Fruit fly (Drosophila melanogaster) whole organism, embryonic: ENCODE measurements around the gene CG32075.
A peak's percentile ranks its signal among the peaks of the same experiment; 100 is the strongest.

Experiments used
- Ada2b ChIP-seq: fragments of 200-800 bp; sonication (Bioruptor generic); IDR thresholded peaks from 2 replicates; pipeline ENCODE4 v1.3.6; 2022; ENCODE audit warnings: missing biosample characterization, missing genetic modification characterization
- CG10462 ChIP-seq: fragments of 200-800 bp; sonication (Bioruptor generic); optimal IDR thresholded peaks from 2 replicates; lab custom pipeline; 2016; ENCODE audit warnings: missing biosample characterization, missing genetic modification characterization
- CG12104 ChIP-seq: fragments of 200-800 bp; sonication (Bioruptor generic); optimal IDR thresholded peaks from 3 replicates; lab custom pipeline; 2016; ENCODE audit warnings: missing biosample characterization, missing genetic modification characterization
- CG12236 ChIP-seq: fragments of 200-800 bp; sonication (Bioruptor generic); optimal IDR thresholded peaks from 2 replicates; lab custom pipeline; 2016; ENCODE audit warnings: missing biosample characterization, missing genetic modification characterization
- CG13287 ChIP-seq: fragments of 200-800 bp; sonication (Bioruptor generic); IDR thresholded peaks from 2 replicates; pipeline ENCODE4 v1.3.6; 2022; ENCODE audit warnings: missing biosample characterization, missing genetic modification characterization; ENCODE audit not compliant: partially characterized antibody
- CG14710 ChIP-seq: fragments of 200-800 bp; sonication (Bioruptor generic); optimal IDR thresholded peaks from 3 replicates; lab custom pipeline; 2019; ENCODE audit warnings: missing biosample characterization, mild to moderate bottlenecking, missing genetic modification characterization, moderate library complexity
- CG16863 ChIP-seq: fragments of 200-800 bp; sonication (Bioruptor generic); optimal IDR thresholded peaks from 3 replicates; lab custom pipeline; 2016; ENCODE audit warnings: missing biosample characterization, missing genetic modification characterization
- CG17361 ChIP-seq: fragments of 200-800 bp; sonication (Bioruptor generic); IDR thresholded peaks from 3 replicates; pipeline ENCODE4 v1.3.6; 2022; ENCODE audit warnings: missing biosample characterization, missing genetic modification characterization
- CG18262 ChIP-seq: fragments of 200-800 bp; optimal IDR thresholded peaks from 3 replicates; lab custom pipeline; 2019; ENCODE audit warnings: missing biosample characterization, mild to moderate bottlenecking, missing genetic modification characterization, moderate library complexity
- CG18619 ChIP-seq: fragments of 200-800 bp; sonication (Bioruptor generic); optimal IDR thresholded peaks from 3 replicates; lab custom pipeline; 2017; ENCODE audit warnings: missing biosample characterization, mild to moderate bottlenecking, missing genetic modification characterization
- CG3065 ChIP-seq: fragments of 200-800 bp; sonication (Bioruptor generic); optimal IDR thresholded peaks from 2 replicates; lab custom pipeline; 2016; ENCODE audit warnings: missing biosample characterization, missing genetic modification characterization
- CG32532 ChIP-seq: fragments of 200-800 bp; sonication (Bioruptor generic); IDR thresholded peaks from 2 replicates; pipeline ENCODE4 v1.3.6; 2022; ENCODE audit warnings: missing biosample characterization, missing genetic modification characterization
- CG42726 ChIP-seq: fragments of 200-800 bp; sonication (Bioruptor generic); IDR thresholded peaks from 2 replicates; pipeline ENCODE4 v1.3.6; 2022; ENCODE audit warnings: missing biosample characterization, missing genetic modification characterization; ENCODE audit not compliant: partially characterized antibody
- CG4617 ChIP-seq: fragments of 200-800 bp; sonication (Bioruptor generic); optimal IDR thresholded peaks from 3 replicates; lab custom pipeline; 2016; ENCODE audit warnings: missing biosample characterization, missing genetic modification characterization, borderline replicate concordance
- CG6683 ChIP-seq: fragments of 200-800 bp; sonication (Bioruptor generic); optimal IDR thresholded peaks from 2 replicates; lab custom pipeline; 2017; ENCODE audit warnings: missing biosample characterization, mild to moderate bottlenecking, missing genetic modification characterization, missing genetic modification reagents
- CHES-1-like ChIP-seq: fragments of 200-800 bp; sonication (Bioruptor generic); optimal IDR thresholded peaks from 2 replicates; lab custom pipeline; 2016; ENCODE audit warnings: missing biosample characterization, missing genetic modification characterization
- D19A ChIP-seq: fragments of 200-800 bp; optimal IDR thresholded peaks from 3 replicates; lab custom pipeline; 2019; ENCODE audit warnings: missing biosample characterization, mild to moderate bottlenecking, missing genetic modification characterization, moderate library complexity
- Doc3 ChIP-seq: fragments of 200-800 bp; sonication (Bioruptor generic); IDR thresholded peaks from 3 replicates; pipeline ENCODE4 v1.3.6; 2022; ENCODE audit warnings: missing biosample characterization, missing genetic modification characterization; ENCODE audit not compliant: partially characterized antibody
- Fer1 ChIP-seq: fragments of 200-800 bp; sonication (Bioruptor generic); optimal IDR thresholded peaks from 2 replicates; lab custom pipeline; 2017; ENCODE audit warnings: missing biosample characterization, mild to moderate bottlenecking, missing genetic modification characterization
- Fer3 ChIP-seq: fragments of 200-800 bp; sonication (Bioruptor generic); optimal IDR thresholded peaks from 2 replicates; lab custom pipeline; 2018; ENCODE audit warnings: missing biosample characterization, mild to moderate bottlenecking, missing genetic modification characterization, moderate library complexity
- Hmr ChIP-seq: fragments of 200-800 bp; sonication (Bioruptor generic); optimal IDR thresholded peaks from 3 replicates; lab custom pipeline; 2017; ENCODE audit warnings: mild to moderate bottlenecking, missing biosample characterization, missing genetic modification reagents, missing genetic modification characterization
- Hr3 ChIP-seq: fragments of 200-800 bp; sonication (Bioruptor generic); optimal IDR thresholded peaks from 3 replicates; lab custom pipeline; 2016; ENCODE audit warnings: missing biosample characterization, missing genetic modification characterization
- Med ChIP-seq: fragments of 200-800 bp; sonication (Bioruptor generic); peaks from one replicate; lab custom pipeline; 2016; ENCODE audit warnings: missing biosample characterization, missing genetic modification characterization, mild to moderate bottlenecking, inconsistent platforms, moderate library complexity
- Oaz ChIP-seq: fragments of 200-800 bp; sonication (Bioruptor generic); IDR thresholded peaks from 2 replicates; pipeline ENCODE4 v1.3.6; 2022; ENCODE audit warnings: missing biosample characterization, missing genetic modification characterization
- Side ChIP-seq: fragments of 200-800 bp; sonication (Bioruptor generic); optimal IDR thresholded peaks from 2 replicates; lab custom pipeline; 2016; ENCODE audit warnings: missing biosample characterization, missing genetic modification characterization
- Sox102F ChIP-seq: fragments of 200-800 bp; sonication (Bioruptor generic); optimal IDR thresholded peaks from 2 replicates; lab custom pipeline; 2018; ENCODE audit warnings: missing biosample characterization, mild to moderate bottlenecking, missing genetic modification characterization, moderate library complexity
- bigmax ChIP-seq: fragments of 200-800 bp; sonication (Bioruptor generic); optimal IDR thresholded peaks from 2 replicates; lab custom pipeline; 2018; ENCODE audit warnings: missing biosample characterization, mild to moderate bottlenecking, missing genetic modification characterization
- crc ChIP-seq: fragments of 200-800 bp; sonication (Bioruptor generic); optimal IDR thresholded peaks from 2 replicates; lab custom pipeline; 2016; ENCODE audit warnings: missing biosample characterization, missing genetic modification characterization
- dmrt11E ChIP-seq: fragments of 200-800 bp; sonication (Bioruptor generic); optimal IDR thresholded peaks from 3 replicates; lab custom pipeline; 2018; ENCODE audit warnings: missing biosample characterization, mild to moderate bottlenecking, missing genetic modification characterization, moderate library complexity
- fd64A ChIP-seq: fragments of 200-800 bp; sonication (Bioruptor generic); optimal IDR thresholded peaks from 3 replicates; lab custom pipeline; 2018; ENCODE audit warnings: missing biosample characterization, mild to moderate bottlenecking, missing genetic modification characterization
- fu2 ChIP-seq: fragments of 200-800 bp; sonication (Bioruptor generic); optimal IDR thresholded peaks from 2 replicates; lab custom pipeline; 2016; ENCODE audit warnings: missing biosample characterization, missing genetic modification characterization
- gro ChIP-seq: fragments of 200-800 bp; sonication (Bioruptor generic); optimal IDR thresholded peaks from 2 replicates; lab custom pipeline; 2016; ENCODE audit warnings: missing biosample characterization, missing genetic modification characterization
- kah ChIP-seq: fragments of 200-800 bp; sonication (Bioruptor generic); optimal IDR thresholded peaks from 2 replicates; lab custom pipeline; 2018; ENCODE audit warnings: missing biosample characterization, mild to moderate bottlenecking, missing genetic modification characterization
- klu ChIP-seq: fragments of 200-800 bp; sonication (Bioruptor generic); IDR thresholded peaks from 2 replicates; pipeline ENCODE4 v1.3.6; 2022; ENCODE audit warnings: missing biosample characterization, missing genetic modification characterization
- lab ChIP-seq: fragments of 200-800 bp; sonication (Bioruptor generic); optimal IDR thresholded peaks from 3 replicates; lab custom pipeline; 2017; ENCODE audit warnings: missing biosample characterization, missing genetic modification characterization, mild to moderate bottlenecking, moderate library complexity, missing genetic modification reagents
- lov ChIP-seq, 2 experiments: fragments of 200-800 bp in 1 of 2; fragments of >200 bp in 1 of 2; sonication (Bioruptor generic) in 1 of 2; IDR thresholded peaks in 1 of 2; optimal IDR thresholded peaks in 1 of 2; 2 replicates in 1 of 2; 3 replicates in 1 of 2; pipeline versions ENCODE4 v1.3.6 to Lab custom; 2017 to 2022; ENCODE audit warnings: missing biosample characterization in 1 of 2, missing genetic modification characterization in 1 of 2
- luna ChIP-seq: fragments of 200-800 bp; sonication (Bioruptor generic); optimal IDR thresholded peaks from 2 replicates; lab custom pipeline; 2016; ENCODE audit warnings: missing biosample characterization, missing genetic modification characterization
- nerfin-1 ChIP-seq: fragments of 200-800 bp; sonication (Bioruptor generic); optimal IDR thresholded peaks from 3 replicates; lab custom pipeline; 2019; ENCODE audit warnings: missing biosample characterization, mild to moderate bottlenecking, missing genetic modification characterization, moderate library complexity
- p53 ChIP-seq: fragments of 200-800 bp; sonication (Bioruptor generic); optimal IDR thresholded peaks from 2 replicates; lab custom pipeline; 2016; ENCODE audit warnings: missing biosample characterization, missing genetic modification characterization
- peb ChIP-seq: fragments of 200-800 bp; sonication (Bioruptor generic); IDR thresholded peaks from 2 replicates; pipeline ENCODE4 v1.3.6; 2022; ENCODE audit warnings: missing biosample characterization, missing genetic modification characterization
- pho ChIP-seq: fragments of 200-800 bp; sonication (Bioruptor generic); optimal IDR thresholded peaks from 2 replicates; lab custom pipeline; 2016; ENCODE audit warnings: missing biosample characterization, missing genetic modification characterization
- rib ChIP-seq: fragments of 200-800 bp; sonication (Bioruptor generic); IDR thresholded peaks from 2 replicates; pipeline ENCODE4 v1.3.6; 2022; ENCODE audit warnings: missing biosample characterization, missing genetic modification characterization
- row ChIP-seq: fragments of 200-800 bp; sonication (Bioruptor generic); IDR thresholded peaks from 3 replicates; pipeline ENCODE4 v1.3.6; 2022; ENCODE audit warnings: missing biosample characterization, missing genetic modification characterization
- run ChIP-seq: fragments of 200-800 bp; sonication (Bioruptor generic); optimal IDR thresholded peaks from 3 replicates; lab custom pipeline; 2018; ENCODE audit warnings: missing biosample characterization, mild to moderate bottlenecking, missing genetic modification characterization
- salm ChIP-seq: fragments of 200-800 bp; sonication (Bioruptor generic); optimal IDR thresholded peaks from 2 replicates; lab custom pipeline; 2018; ENCODE audit warnings: missing biosample characterization, mild to moderate bottlenecking, missing genetic modification characterization
- so ChIP-seq: fragments of 200-800 bp; sonication (Bioruptor generic); IDR thresholded peaks from 3 replicates; pipeline ENCODE4 v1.3.6; 2022; ENCODE audit warnings: missing biosample characterization, missing genetic modification characterization
- tap ChIP-seq: fragments of 200-800 bp; optimal IDR thresholded peaks from 3 replicates; lab custom pipeline; 2019; ENCODE audit warnings: missing biosample characterization, mild to moderate bottlenecking, missing genetic modification characterization, moderate library complexity
- tio ChIP-seq: fragments of 200-800 bp; sonication (Bioruptor generic); optimal IDR thresholded peaks from 2 replicates; lab custom pipeline; 2017; ENCODE audit warnings: missing biosample characterization, missing genetic modification characterization, inconsistent platforms
- twi ChIP-seq: fragments of 200-800 bp; optimal IDR thresholded peaks from 2 replicates; lab custom pipeline; 2019; ENCODE audit warnings: missing biosample characterization, mild to moderate bottlenecking, missing genetic modification characterization, moderate library complexity
- zen ChIP-seq: fragments of 200-800 bp; sonication (Bioruptor generic); optimal IDR thresholded peaks from 3 replicates; lab custom pipeline; 2018; ENCODE audit warnings: missing biosample characterization, mild to moderate bottlenecking, missing genetic modification characterization, moderate library complexity

Gene CG32075

dm6 chr3L:11061200-11061599 is 3.5 kb downstream of the CG32075 start, which contains the start of the genes CG6321 and Blos2 (continued):
- TF ChIP-seq CG4617 (GFP tag; lab: Kevin White, UChicago) = peak; percentile 34
- peak; percentile 52 for TF ChIP-seq klu (GFP tag; lab: Robert Waterston, UW)
- TF ChIP-seq dmrt11E (tag; lab: Kevin White, UChicago) = peak; percentile 75
- TF ChIP-seq nerfin-1 (tag; lab: Kevin White, UChicago) = peak; percentile 74
- TF ChIP-seq CG18262 (tag; lab: Kevin White, UChicago) = peak; percentile 86
- TF ChIP-seq CG13287 (GFP tag; lab: Robert Waterston, UW) = 0 out of 2 replicates have a peak, but pooled peaks have one; percentile 14
- TF ChIP-seq CG3065 = no peak
- TF ChIP-seq CG12236 = peak; percentile 18
- peak; percentile 60; the same call in 1 of the 2 replicates for TF ChIP-seq Ada2b (GFP tag; lab: Robert Waterston, UW)
- TF ChIP-seq twi (tag; lab: Kevin White, UChicago) = peak; percentile 51
- TF ChIP-seq lab (GFP tag; lab: Kevin White, UChicago) = peak; percentile 86
- peak; percentile 13 for TF ChIP-seq fd64A (GFP tag; lab: Kevin White, UChicago)
- peak; percentile 82 for TF ChIP-seq Hmr (GFP tag; lab: Kevin White, UChicago)
- peak; percentile 81 for TF ChIP-seq CG17361 (GFP tag; lab: Robert Waterston, UW)
- TF ChIP-seq p53 (GFP tag; lab: Kevin White, UChicago) = no peak
- TF ChIP-seq Med (GFP tag; lab: Kevin White, UChicago) = peak; percentile 93
- TF ChIP-seq tap = peak; percentile 84
- peak; percentile 93 for TF ChIP-seq row (GFP tag; lab: Robert Waterston, UW)
- TF ChIP-seq crc (GFP tag; lab: Kevin White, UChicago) = no peak
- peak; percentile 11 for TF ChIP-seq CHES-1-like (GFP tag; lab: Kevin White, UChicago)
- peak; percentile 93 for TF ChIP-seq bigmax (GFP tag; lab: Kevin White, UChicago)
- TF ChIP-seq CG12104 (GFP tag; lab: Kevin White, UChicago) = peak; percentile 68
- peak; percentile 54 for TF ChIP-seq Oaz
- peak; percentile 5 for TF ChIP-seq gro (GFP tag; lab: Kevin White, UChicago)
- TF ChIP-seq salm (tag; lab: Kevin White, UChicago) = peak; percentile 77
- TF ChIP-seq so (GFP tag; lab: Robert Waterston, UW) = peak; percentile 53; the same call in 1 of the 3 replicates
- TF ChIP-seq peb (GFP tag; lab: Robert Waterston, UW) = 0 out of 2 replicates have a peak, but pooled peaks have one; percentile 20
- peak; percentile 82 for TF ChIP-seq CG14710
- TF ChIP-seq Fer3 (tag; lab: Kevin White, UChicago) = peak; percentile 80
- no peak for TF ChIP-seq luna
- TF ChIP-seq tio (GFP tag; lab: Kevin White, UChicago) = peak; percentile 37
- TF ChIP-seq lov (optimal IDR thresholded peaks at IDR 0.05; lab: Kevin White, UChicago) = no peak
- TF ChIP-seq lov (GFP tag; IDR thresholded peaks at IDR 0.05; lab: Robert Waterston, UW) = 0 out of 3 replicates have a peak, but pooled peaks have one; percentile 37
- TF ChIP-seq CG16863 (GFP tag; lab: Kevin White, UChicago) = peak; percentile 1
- TF ChIP-seq Doc3 (GFP tag; lab: Robert Waterston, UW) = no peak
- TF ChIP-seq CG32532 (GFP tag; lab: Robert Waterston, UW) = peak; percentile 70; the same call in 1 of the 2 replicates
- TF ChIP-seq kah (GFP tag; lab: Kevin White, UChicago) = peak; percentile 33
- TF ChIP-seq fu2 (GFP tag; lab: Kevin White, UChicago) = no peak
- TF ChIP-seq CG18619 (GFP tag; lab: Kevin White, UChicago) = peak; percentile 58
- no peak for TF ChIP-seq CG10462 (GFP tag; lab: Kevin White, UChicago)
- no peak for TF ChIP-seq CG42726 (GFP tag; lab: Robert Waterston, UW)
- peak; percentile 59 for TF ChIP-seq run (tag; lab: Kevin White, UChicago)
- peak; percentile 87 for TF ChIP-seq Fer1 (GFP tag; lab: Kevin White, UChicago)
- TF ChIP-seq D19A (tag; lab: Kevin White, UChicago) = peak; percentile 93
- peak; percentile 78 for TF ChIP-seq Sox102F (GFP tag; lab: Kevin White, UChicago)
- TF ChIP-seq zen = peak; percentile 82
- TF ChIP-seq Hr3 (GFP tag; lab: Kevin White, UChicago) = peak; percentile 69
- no peak for TF ChIP-seq rib (GFP tag; lab: Robert Waterston, UW)
- peak; percentile 38 for TF ChIP-seq Side (GFP tag; lab: Kevin White, UChicago)
- peak; percentile 50 for TF ChIP-seq CG6683 (GFP tag; lab: Kevin White, UChicago)
- peak; percentile 29 for TF ChIP-seq pho (GFP tag; lab: Kevin White, UChicago)
